Fruit fly (Drosophila melanogaster) whole organism, embryonic: ENCODE data around the gene pav.

Experiments used
- CG10654 ChIP-seq: fragments of 200-800 bp; sonication (Bioruptor generic); optimal IDR thresholded peaks from 2 replicates; lab custom pipeline; 2016; ENCODE audit warnings: missing biosample characterization, missing genetic modification characterization
- CG1603 ChIP-seq: fragments of 200-800 bp; sonication (Bioruptor generic); optimal IDR thresholded peaks from 2 replicates; lab custom pipeline; 2019; ENCODE audit warnings: missing biosample characterization, mild to moderate bottlenecking, missing genetic modification characterization, moderate library complexity
- CG17359 ChIP-seq: fragments of 200-800 bp; sonication (Bioruptor generic); optimal IDR thresholded peaks from 3 replicates; lab custom pipeline; 2018; ENCODE audit warnings: missing biosample characterization, mild to moderate bottlenecking, missing genetic modification characterization, moderate library complexity
- CG2116 ChIP-seq: fragments of 200-800 bp; sonication (Bioruptor generic); optimal IDR thresholded peaks from 3 replicates; lab custom pipeline; 2018; ENCODE audit warnings: missing biosample characterization, mild to moderate bottlenecking, missing genetic modification characterization
- CG2712 ChIP-seq: fragments of 200-800 bp; optimal IDR thresholded peaks from 3 replicates; lab custom pipeline; 2019; ENCODE audit warnings: missing biosample characterization, mild to moderate bottlenecking, missing genetic modification characterization, moderate library complexity
- CTCF ChIP-seq: fragments of 200-800 bp; sonication (Bioruptor generic); optimal IDR thresholded peaks from 2 replicates; lab custom pipeline; 2017; ENCODE audit warnings: missing biosample characterization, mild to moderate bottlenecking, missing genetic modification characterization, moderate library complexity
- Elba2 ChIP-seq: fragments of 200-800 bp; sonication (Bioruptor generic); optimal IDR thresholded peaks from 3 replicates; lab custom pipeline; 2016; ENCODE audit warnings: missing biosample characterization, missing genetic modification characterization
- Side ChIP-seq: fragments of 200-800 bp; sonication (Bioruptor generic); optimal IDR thresholded peaks from 2 replicates; lab custom pipeline; 2016; ENCODE audit warnings: missing biosample characterization, missing genetic modification characterization
- disco-r ChIP-seq: fragments of 200-800 bp; sonication (Bioruptor generic); optimal IDR thresholded peaks from 2 replicates; lab custom pipeline; 2016; ENCODE audit warnings: missing biosample characterization, missing genetic modification characterization
- emc ChIP-seq: fragments of 200-800 bp; sonication (Bioruptor generic); optimal IDR thresholded peaks from 2 replicates; lab custom pipeline; 2016; ENCODE audit warnings: missing biosample characterization, missing genetic modification characterization
- h ChIP-seq: fragments of >200 bp; optimal IDR thresholded peaks from 2 replicates; lab custom pipeline; 2017
- lilli ChIP-seq: fragments of 200-800 bp; sonication (Bioruptor generic); optimal IDR thresholded peaks from 3 replicates; lab custom pipeline; 2016; ENCODE audit warnings: missing biosample characterization, missing genetic modification characterization
- so ChIP-seq: fragments of 200-800 bp; sonication (Bioruptor generic); IDR thresholded peaks from 3 replicates; pipeline ENCODE4 v1.3.6; 2022; ENCODE audit warnings: missing biosample characterization, missing genetic modification characterization
- unpg ChIP-seq: fragments of 200-800 bp; sonication (Bioruptor generic); optimal IDR thresholded peaks from 3 replicates; lab custom pipeline; 2018; ENCODE audit warnings: missing biosample characterization, mild to moderate bottlenecking, missing genetic modification characterization, moderate library complexity

dm6 chr3L:4209731-4210130 lies 32.8 kb upstream of the pav start:
- TF ChIP-seq CTCF (GFP tag; lab: Kevin White, UChicago) (no peak), CG2116 (GFP tag; lab: Kevin White, UChicago) (no peak), h (no peak), CG17359 (tag; lab: Kevin White, UChicago) (peak; percentile 34), Elba2 (GFP tag; lab: Kevin White, UChicago) (no peak), CG10654 (no peak), unpg (GFP tag; lab: Kevin White, UChicago) (no peak), CG1603 (no peak), CG2712 (tag; lab: Kevin White, UChicago) (peak; percentile 62), lilli (GFP tag; lab: Kevin White, UChicago) (no peak), Side (GFP tag; lab: Kevin White, UChicago) (no peak), so (GFP tag; lab: Robert Waterston, UW) (no peak), emc (GFP tag; lab: Kevin White, UChicago) (no peak), disco-r (GFP tag; lab: Kevin White, UChicago) (no peak)
